Worm (Caenorhabditis elegans): ENCODE data around the gene lgmn-1.

The lgmn-1 gene

ce11 chrV:12512773-12513172 is at the start of gene lgmn-1, which contains the start of gene T28H10.2:
Gene lgmn-1, plus strand, starts transcription at chrV:12513056.
Gene T28H10.2, minus strand, starts transcription at chrV:12512949.
- TF ChIP-seq nhr-71 (tag; optimal IDR thresholded peaks at IDR 0.05): peak; percentile 44
- no peak for TF ChIP-seq sox-4 (tag; optimal IDR thresholded peaks at IDR 0.05)
- TF ChIP-seq nhr-47 (tag; optimal IDR thresholded peaks at IDR 0.05): no peak
- peak; percentile 83 for TF ChIP-seq elt-2 (tag; optimal IDR thresholded peaks at IDR 0.05)
- TF ChIP-seq isw-1 (GFP tag; IDR thresholded peaks at IDR 0.05): no peak
- no peak for TF ChIP-seq nhr-77 (tag; optimal IDR thresholded peaks at IDR 0.05)
- TF ChIP-seq nhr-90 (tag; optimal IDR thresholded peaks at IDR 0.05; ENCODE audit: poor library complexity): peak; percentile 29
- no peak for TF ChIP-seq skn-1 (tag; optimal IDR thresholded peaks at IDR 0.05)
- no peak for TF ChIP-seq F16B12.6 (tag; optimal IDR thresholded peaks at IDR 0.05)
- peak; percentile 34 for TF ChIP-seq nhr-20 (tag; optimal IDR thresholded peaks at IDR 0.05)
- TF ChIP-seq blmp-1 (tag; optimal IDR thresholded peaks at IDR 0.05): peak; percentile 10
- TF ChIP-seq ama-1 (optimal IDR thresholded peaks at IDR 0.05): no peak
- TF ChIP-seq elt-3 (tag; optimal IDR thresholded peaks at IDR 0.05): peak in 2 of 6 experiments; percentile 6 to 32
- TF ChIP-seq lin-35 (GFP tag; optimal IDR thresholded peaks at IDR 0.05): peak in 1 of 2 experiments; percentile 70
- no peak for TF ChIP-seq zag-1 (tag; optimal IDR thresholded peaks at IDR 0.05)
- TF ChIP-seq lsy-2 (tag; optimal IDR thresholded peaks at IDR 0.05): peak in 1 of 2 experiments; percentile 6
- peak; percentile 44 for TF ChIP-seq lin-14 (GFP tag; optimal IDR thresholded peaks at IDR 0.05)

- TF ChIP-seq lin-13 (GFP tag; optimal IDR thresholded peaks at IDR 0.05) (peak; percentile 51), dpl-1 (GFP tag; optimal IDR thresholded peaks at IDR 0.05) (peak; percentile 53 to 72 (median 64)), pag-3 (tag; optimal IDR thresholded peaks at IDR 0.05; ENCODE audit: borderline replicate concordance, insufficient read depth) (no peak), pax-3 (tag; optimal IDR thresholded peaks at IDR 0.05) (peak; percentile 84), nhr-12 (tag; optimal IDR thresholded peaks at IDR 0.05) (no peak), elt-3 (tag; optimal IDR thresholded peaks at IDR 0.05) (peak in 1 of 6 experiments; percentile 27), F16B12.6 (tag; optimal IDR thresholded peaks at IDR 0.05) (no peak), nhr-76 (tag; optimal IDR thresholded peaks at IDR 0.05) (no peak), ets-5 (GFP tag; IDR thresholded peaks at IDR 0.05) (no peak), unc-98 (GFP tag; IDR thresholded peaks at IDR 0.05) (no peak), alr-1 (tag; optimal IDR thresholded peaks at IDR 0.05; ENCODE audit: borderline replicate concordance) (no peak), lin-35 (GFP tag; optimal IDR thresholded peaks at IDR 0.05) (peak; percentile 56 to 63), fos-1 (tag; optimal IDR thresholded peaks at IDR 0.05) (peak; percentile 22), xbp-1 (tag; optimal IDR thresholded peaks at IDR 0.05) (peak; percentile 76), tbx-2 (tag; optimal IDR thresholded peaks at IDR 0.05) (peak; percentile 90), sptf-1 (tag; optimal IDR thresholded peaks at IDR 0.05) (no peak), nhr-20 (tag; optimal IDR thresholded peaks at IDR 0.05) (peak; percentile 85), ceh-63 (GFP tag; optimal IDR thresholded peaks at IDR 0.05) (peak; percentile 68), ceh-82 (tag; optimal IDR thresholded peaks at IDR 0.05) (peak; percentile 34 to 62 (median 57)), ces-1 (GFP tag; optimal IDR thresholded peaks at IDR 0.05) (no peak), grh-1 (GFP tag; IDR thresholded peaks at IDR 0.05) (0 out of 2 replicates have a peak, but pooled peaks have one; percentile 27), zip-4 (GFP tag; optimal IDR thresholded peaks at IDR 0.05) (no peak), ztf-4 (tag; optimal IDR thresholded peaks at IDR 0.05) (peak; percentile 76), jun-1 (tag; optimal IDR thresholded peaks at IDR 0.05) (peak; percentile 36), blmp-1 (tag; optimal IDR thresholded peaks at IDR 0.05) (peak; percentile 80), efl-1 (optimal IDR thresholded peaks at IDR 0.05) (peak; percentile 78 to 82), efl-1 (GFP tag; optimal IDR thresholded peaks at IDR 0.05 in 1 of 2) (peak; percentile 49 to 92), tlp-1 (tag; optimal IDR thresholded peaks at IDR 0.05) (no peak), zag-1 (tag; optimal IDR thresholded peaks at IDR 0.05) (peak; percentile 51), sup-37 (GFP tag; optimal IDR thresholded peaks at IDR 0.05) (peak; percentile 16), fkh-10 (GFP tag; optimal IDR thresholded peaks at IDR 0.05) (peak; percentile 96), mab-9 (GFP tag; IDR thresholded peaks at IDR 0.05) (no peak), Y116A8C.19 (tag; optimal IDR thresholded peaks at IDR 0.05; ENCODE audit: borderline replicate concordance) (no peak), mef-2 (tag; optimal IDR thresholded peaks at IDR 0.05) (peak; percentile 41), unc-130 (tag; optimal IDR thresholded peaks at IDR 0.05) (peak; percentile 42), efl-3 (GFP tag; optimal IDR thresholded peaks at IDR 0.05) (no peak), nhr-77 (tag; optimal IDR thresholded peaks at IDR 0.05) (peak; percentile 85), irx-1 (tag; optimal IDR thresholded peaks at IDR 0.05) (peak; percentile 88), nhr-90 (tag; optimal IDR thresholded peaks at IDR 0.05; ENCODE audit: poor library complexity) (peak; percentile 55), aha-1 (tag; optimal IDR thresholded peaks at IDR 0.05) (no peak), C16A3.4 (tag; optimal IDR thresholded peaks at IDR 0.05) (peak; percentile 64), sox-4 (tag; optimal IDR thresholded peaks at IDR 0.05) (no peak), nhr-47 (tag; optimal IDR thresholded peaks at IDR 0.05) (peak; percentile 88)
Measured at ce11 chrV:12465399-12465798, 47.5 kb upstream of the lgmn-1 start.

Data from whole organism, L1 larva.